Fruit fly (Drosophila melanogaster): ENCODE data around the gene Rab9Db.

Rab9Db gene

dm6 chrX:10627062-10627756, 4.2 kb upstream of the Rab9Db start, which contains the start of the genes CG9806 and X11Lbeta:
Gene CG9806, minus strand, starts transcription at chrX:10627112.
Gene X11Lbeta, plus strand, starts transcription at chrX:10627737.
- TF ChIP-seq ovo (GFP tag; optimal IDR thresholded peaks at IDR 0.05) (no peak), tj (GFP tag; optimal IDR thresholded peaks at IDR 0.05) (no peak), Crg-1 (GFP tag; optimal IDR thresholded peaks at IDR 0.05) (no peak), CG7101 (tag; optimal IDR thresholded peaks at IDR 0.05) (no peak), cic (GFP tag; optimal IDR thresholded peaks at IDR 0.05) (no peak), CG14711 (tag; optimal IDR thresholded peaks at IDR 0.05) (no peak), cnc (optimal IDR thresholded peaks at IDR 0.05) (no peak), CG11617 (GFP tag; optimal IDR thresholded peaks at IDR 0.05) (no peak), CG33017 (tag; optimal IDR thresholded peaks at IDR 0.05) (no peak), Hr96 (GFP tag; optimal IDR thresholded peaks at IDR 0.05) (no peak), CG1620 (GFP tag; optimal IDR thresholded peaks at IDR 0.05) (no peak), Mnt (GFP tag; optimal IDR thresholded peaks at IDR 0.05) (no peak), kay (GFP tag; ENCODE audit: borderline replicate concordance) (no peak)

- TF ChIP-seq ovo (GFP tag; optimal IDR thresholded peaks at IDR 0.05): no peak
- TF ChIP-seq CG14711 (tag; optimal IDR thresholded peaks at IDR 0.05): no peak
- no peak for TF ChIP-seq toe (GFP tag; optimal IDR thresholded peaks at IDR 0.05)
- TF ChIP-seq Hr96 (GFP tag; optimal IDR thresholded peaks at IDR 0.05): no peak
- TF ChIP-seq pad (GFP tag; optimal IDR thresholded peaks at IDR 0.05): no peak
- no peak for TF ChIP-seq CG5204 (GFP tag; optimal IDR thresholded peaks at IDR 0.05)
- no peak for TF ChIP-seq CG7101 (tag; optimal IDR thresholded peaks at IDR 0.05)
Observed at dm6 chrX:10621202-10621990, 1.6 kb downstream of the Rab9Db start.

- TF ChIP-seq Mnt (GFP tag; optimal IDR thresholded peaks at IDR 0.05) (no peak), CG12768 (GFP tag; optimal IDR thresholded peaks at IDR 0.05) (peak; percentile 62), tj (GFP tag; optimal IDR thresholded peaks at IDR 0.05) (peak; percentile 18), Clk (GFP tag; optimal IDR thresholded peaks at IDR 0.05) (peak; percentile 63), Crg-1 (GFP tag; optimal IDR thresholded peaks at IDR 0.05) (no peak), CG11617 (GFP tag; optimal IDR thresholded peaks at IDR 0.05) (peak; percentile 57), pad (GFP tag; optimal IDR thresholded peaks at IDR 0.05) (peak; percentile 45), CG1620 (GFP tag; optimal IDR thresholded peaks at IDR 0.05) (no peak), toe (GFP tag; optimal IDR thresholded peaks at IDR 0.05) (peak; percentile 44), CG33017 (tag; optimal IDR thresholded peaks at IDR 0.05) (peak; percentile 55), Hr96 (GFP tag; optimal IDR thresholded peaks at IDR 0.05) (peak; percentile 64), cic (GFP tag; optimal IDR thresholded peaks at IDR 0.05) (no peak), ovo (GFP tag; optimal IDR thresholded peaks at IDR 0.05) (no peak), CG7101 (tag; optimal IDR thresholded peaks at IDR 0.05) (peak; percentile 73), CG5204 (GFP tag; optimal IDR thresholded peaks at IDR 0.05) (peak; percentile 59), CG7045 (GFP tag; optimal IDR thresholded peaks at IDR 0.05) (peak; percentile 63), CG14711 (tag; optimal IDR thresholded peaks at IDR 0.05) (peak; percentile 41)
Observed at dm6 chrX:10620144-10621005, 2.6 kb downstream of the Rab9Db start, which contains the start of gene CG43347. Gene CG43347, minus strand, starts transcription at chrX:10620190.

- no peak for TF ChIP-seq toe (GFP tag; optimal IDR thresholded peaks at IDR 0.05)
- no peak for TF ChIP-seq CG11617 (GFP tag; optimal IDR thresholded peaks at IDR 0.05)
- no peak for TF ChIP-seq CG1620 (GFP tag; optimal IDR thresholded peaks at IDR 0.05)
- TF ChIP-seq CG12768 (GFP tag; optimal IDR thresholded peaks at IDR 0.05): no peak
- TF ChIP-seq CG7101 (tag; optimal IDR thresholded peaks at IDR 0.05): no peak
- TF ChIP-seq Mnt (GFP tag; optimal IDR thresholded peaks at IDR 0.05): no peak
Observed at dm6 chrX:10618491-10618890, 4.5 kb downstream of the Rab9Db start.

dm6 chrX:10615215-10615614, 7.8 kb downstream of the Rab9Db start:
- TF ChIP-seq CG7045 (GFP tag; optimal IDR thresholded peaks at IDR 0.05): peak; percentile 22
- TF ChIP-seq CG12768 (GFP tag; optimal IDR thresholded peaks at IDR 0.05): no peak
- TF ChIP-seq cic (GFP tag; optimal IDR thresholded peaks at IDR 0.05): no peak
- TF ChIP-seq toe (GFP tag; optimal IDR thresholded peaks at IDR 0.05): peak; percentile 0
- no peak for TF ChIP-seq bab1 (GFP tag; optimal IDR thresholded peaks at IDR 0.05)
- peak; percentile 57 for TF ChIP-seq CG5204 (GFP tag; optimal IDR thresholded peaks at IDR 0.05)
- no peak for TF ChIP-seq Hr96 (GFP tag; optimal IDR thresholded peaks at IDR 0.05)
- TF ChIP-seq Crg-1 (GFP tag; optimal IDR thresholded peaks at IDR 0.05): no peak
- no peak for TF ChIP-seq kay (GFP tag; ENCODE audit: borderline replicate concordance)
- no peak for TF ChIP-seq Clk (GFP tag; optimal IDR thresholded peaks at IDR 0.05)
- TF ChIP-seq tj (GFP tag; optimal IDR thresholded peaks at IDR 0.05): no peak

- TF ChIP-seq CG12768 (GFP tag; optimal IDR thresholded peaks at IDR 0.05) (no peak), cnc (optimal IDR thresholded peaks at IDR 0.05) (no peak), Hr96 (GFP tag; optimal IDR thresholded peaks at IDR 0.05) (no peak), CG5204 (GFP tag; optimal IDR thresholded peaks at IDR 0.05) (no peak), CG7101 (tag; optimal IDR thresholded peaks at IDR 0.05) (no peak), cic (GFP tag; optimal IDR thresholded peaks at IDR 0.05) (no peak), CG7045 (GFP tag; optimal IDR thresholded peaks at IDR 0.05) (no peak), Clk (GFP tag; optimal IDR thresholded peaks at IDR 0.05) (no peak), Mnt (GFP tag; optimal IDR thresholded peaks at IDR 0.05) (no peak), bab1 (GFP tag; optimal IDR thresholded peaks at IDR 0.05) (no peak)
Observed at dm6 chrX:10613568-10613967, 9.5 kb downstream of the Rab9Db start.
